Worm (Caenorhabditis elegans): ENCODE results near the gene K09A9.8.
A peak's percentile ranks its signal among the peaks of the same experiment; 100 is the strongest.

Gene K09A9.8

DNA sequence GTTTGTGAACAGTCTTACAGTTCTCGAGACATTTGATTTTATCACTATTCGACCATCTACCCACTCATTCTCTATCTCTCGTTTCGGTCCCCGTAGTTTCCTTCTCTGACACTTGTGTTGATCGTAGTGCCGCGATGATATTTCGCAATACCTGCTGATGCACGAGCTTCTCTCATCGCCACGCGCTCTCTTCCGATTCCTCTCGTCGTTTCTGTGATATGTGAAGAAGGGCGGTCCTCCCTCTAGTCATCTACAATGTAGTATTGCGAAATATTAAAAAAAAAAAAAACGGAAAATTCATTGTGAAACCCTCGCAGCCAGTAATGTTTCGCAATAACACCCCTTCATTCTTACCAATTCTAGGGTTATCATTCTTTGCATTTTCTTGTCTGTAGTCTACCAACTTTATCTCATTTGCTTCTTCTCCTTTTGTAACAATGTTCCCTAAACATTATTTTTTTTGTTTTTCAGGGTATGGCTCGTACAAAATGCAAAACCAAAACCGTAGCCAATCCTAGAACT, 10.6 kb upstream of the K09A9.8 start, which contains the start of gene nipi-3 (continued):
- TF ChIP-seq Y53G8AR.9 (GFP tag; conservative IDR thresholded peaks at IDR 0.05) (0 out of 2 replicates have a peak, but pooled peaks have one; percentile 41), D2030.7 (GFP tag; IDR thresholded peaks at IDR 0.05) (no peak), C06A6.2 (GFP tag; conservative IDR thresholded peaks at IDR 0.05) (peak; percentile 87), F37B4.10 (GFP tag; IDR thresholded peaks at IDR 0.05) (no peak), nhr-90 (tag; optimal IDR thresholded peaks at IDR 0.05) (peak; percentile 88), madf-6 (GFP tag; IDR thresholded peaks at IDR 0.05) (no peak), attf-5 (GFP tag; optimal IDR thresholded peaks at IDR 0.05) (peak; percentile 95), madf-8 (GFP tag; conservative IDR thresholded peaks at IDR 0.05) (no peak), dpff-1 (tag; optimal IDR thresholded peaks at IDR 0.05) (no peak)

DNA sequence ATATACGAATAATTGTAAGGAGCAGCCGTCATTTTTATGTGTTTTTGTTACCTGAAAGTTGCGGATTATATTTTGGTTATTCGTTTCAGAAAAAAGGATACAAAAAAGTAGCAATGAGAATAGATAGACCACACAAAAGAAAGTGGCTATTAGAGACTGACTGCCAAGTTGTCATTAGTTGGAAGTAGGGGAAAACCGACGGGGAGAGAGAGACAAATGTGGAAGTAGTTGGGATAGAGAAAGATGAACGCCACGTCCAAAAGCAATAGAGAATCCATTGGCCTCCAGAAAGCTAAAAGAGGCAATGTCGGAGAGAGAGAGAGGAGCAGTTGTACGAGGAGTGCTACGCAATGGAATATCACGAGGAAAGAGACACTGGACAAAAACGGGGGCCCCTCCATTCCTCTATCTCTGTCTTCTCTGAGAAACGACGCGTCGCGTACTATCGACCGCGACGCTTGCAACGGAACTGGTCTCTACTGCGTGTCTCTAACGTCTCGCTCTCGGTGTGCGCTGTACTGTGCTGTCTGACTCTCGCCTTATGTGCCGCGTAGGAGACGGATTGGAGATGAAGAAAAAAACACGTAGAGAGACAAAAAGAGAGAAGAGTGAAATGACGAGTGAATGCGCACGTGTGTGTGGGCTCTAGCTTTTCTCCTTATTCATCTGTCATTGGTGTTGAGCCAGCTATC, 9.8 kb upstream of the K09A9.8 start, which contains the start of gene rab-14:
Gene rab-14 (minus strand): TSS at position 51 of the 692 bp plus-strand sequence.
- TF ChIP-seq K12H6.12 (tag; optimal IDR thresholded peaks at IDR 0.05), result peak; percentile 79
- TF ChIP-seq lin-40 (tag; optimal IDR thresholded peaks at IDR 0.05), result peak; percentile 16
- no peak for TF ChIP-seq nfya-1 (tag; optimal IDR thresholded peaks at IDR 0.05; ENCODE audit: borderline replicate concordance, insufficient read depth)
- peak in 1 of 3 experiments; percentile 70 for TF ChIP-seq lin-35 (GFP tag; optimal IDR thresholded peaks at IDR 0.05)
- peak; percentile 53; the same call in 1 of the 2 replicates for TF ChIP-seq mcd-1 (GFP tag; IDR thresholded peaks at IDR 0.05)
- peak; percentile 28 for TF ChIP-seq lin-54 (GFP tag; optimal IDR thresholded peaks at IDR 0.05)
- TF ChIP-seq attf-3 (GFP tag; conservative IDR thresholded peaks at IDR 0.05), result 0 out of 2 replicates have a peak, but pooled peaks have one; percentile 30
- no peak for TF ChIP-seq nhr-90 (tag; optimal IDR thresholded peaks at IDR 0.05)
- 0 out of 2 replicates have a peak, but pooled peaks have one; percentile 21 for TF ChIP-seq madf-6 (GFP tag; IDR thresholded peaks at IDR 0.05)
- TF ChIP-seq unc-62 (GFP tag; optimal IDR thresholded peaks at IDR 0.05), result peak; percentile 12
- peak; percentile 75; the same call in 1 of the 2 replicates for TF ChIP-seq madf-3 (GFP tag; IDR thresholded peaks at IDR 0.05)
- TF ChIP-seq let-526 (GFP tag; IDR thresholded peaks at IDR 0.05), result peak; percentile 49; the same call in 1 of the 2 replicates
- peak; percentile 80 for TF ChIP-seq nfyb-1 (GFP tag; IDR thresholded peaks at IDR 0.05)
- peak; percentile 93 for TF ChIP-seq zfh-2 (GFP tag; conservative IDR thresholded peaks at IDR 0.05)
- peak; percentile 60 for TF ChIP-seq attf-5 (GFP tag; optimal IDR thresholded peaks at IDR 0.05)
- no peak for TF ChIP-seq ztf-3 (GFP tag; optimal IDR thresholded peaks at IDR 0.05)
- TF ChIP-seq chd-7 (tag; optimal IDR thresholded peaks at IDR 0.05), result peak; percentile 45
- TF ChIP-seq hmg-1.2 (GFP tag; IDR thresholded peaks at IDR 0.05), result peak; percentile 71; the same call in 1 of the 2 replicates
- no peak for TF ChIP-seq B0035.1 (tag; optimal IDR thresholded peaks at IDR 0.05)
- peak; percentile 20; the same call in 1 of the 2 replicates for TF ChIP-seq hmg-20 (GFP tag; IDR thresholded peaks at IDR 0.05)
- TF ChIP-seq K11D2.4 (GFP tag; IDR thresholded peaks at IDR 0.05), result peak; percentile 53; the same call in 1 of the 2 replicates
- TF ChIP-seq sdz-38 (tag; optimal IDR thresholded peaks at IDR 0.05), result no peak
- TF ChIP-seq snpc-1.3 (tag; optimal IDR thresholded peaks at IDR 0.05; ENCODE audit: insufficient read depth), result no peak
- TF ChIP-seq snpc-4 (GFP tag; optimal IDR thresholded peaks at IDR 0.05), result no peak
- peak in 1 of 4 experiments; percentile 4 for TF ChIP-seq snpc-4 (tag; optimal IDR thresholded peaks at IDR 0.05)
- peak; percentile 32 for TF ChIP-seq tbp1 (GFP tag; optimal IDR thresholded peaks at IDR 0.05)
- TF ChIP-seq nhr-27 (tag; optimal IDR thresholded peaks at IDR 0.05), result no peak
- TF ChIP-seq cebp-1 (GFP tag; IDR thresholded peaks at IDR 0.05), result peak; percentile 82
- no peak for TF ChIP-seq cebp-1 (tag; optimal IDR thresholded peaks at IDR 0.05)
- peak; percentile 33; the same call in 1 of the 2 replicates for TF ChIP-seq pbrm-1 (GFP tag; IDR thresholded peaks at IDR 0.05)
- TF ChIP-seq dox-1 (GFP tag; IDR thresholded peaks at IDR 0.05), result peak; percentile 20; the same call in 1 of the 2 replicates
- TF ChIP-seq ekl-4 (GFP tag; IDR thresholded peaks at IDR 0.05), result peak; percentile 74
- peak; percentile 26 for TF ChIP-seq atf-7 (tag; optimal IDR thresholded peaks at IDR 0.05)
- no peak for TF ChIP-seq F33H1.4 (GFP tag; IDR thresholded peaks at IDR 0.05)
- TF ChIP-seq C06A6.2 (GFP tag; conservative IDR thresholded peaks at IDR 0.05), result peak; percentile 41; the same call in 1 of the 2 replicates
- TF ChIP-seq aptf-3 (GFP tag; IDR thresholded peaks at IDR 0.05), result no peak
- peak; percentile 51 for TF ChIP-seq somi-1 (GFP tag; optimal IDR thresholded peaks at IDR 0.05)
- TF ChIP-seq ceh-27 (GFP tag; optimal IDR thresholded peaks at IDR 0.05), result peak; percentile 74
